Fruit fly (Drosophila melanogaster) whole organism, prepupa: Measurements from ENCODE around the gene Hnf4.

ENCODE experiments used
- CG10669 ChIP-seq: fragments of 200-800 bp; sonication (Bioruptor generic); optimal IDR thresholded peaks from 3 replicates; lab custom pipeline; 2018; ENCODE audit warnings: missing biosample characterization, mild to moderate bottlenecking, missing genetic modification characterization, moderate library complexity
- CG11902 ChIP-seq: fragments of 200-800 bp; sonication (Bioruptor generic); optimal IDR thresholded peaks from 3 replicates; lab custom pipeline; 2016; ENCODE audit warnings: missing biosample characterization, missing genetic modification characterization
- CG15336 ChIP-seq: fragments of 200-800 bp; sonication (Bioruptor generic); IDR thresholded peaks from 2 replicates; pipeline ENCODE4 v1.3.6; 2022; ENCODE audit warnings: missing biosample characterization, missing genetic modification characterization
- CG16779 ChIP-seq: fragments of 200-800 bp; sonication (Bioruptor generic); optimal IDR thresholded peaks from 3 replicates; lab custom pipeline; 2017; ENCODE audit warnings: missing biosample characterization, mild to moderate bottlenecking, missing genetic modification characterization
- CG3032 ChIP-seq: fragments of 200-800 bp; optimal IDR thresholded peaks from 2 replicates; lab custom pipeline; 2019; ENCODE audit warnings: missing biosample characterization, mild to moderate bottlenecking, missing genetic modification characterization, moderate library complexity
- CG34406 ChIP-seq: fragments of 200-800 bp; sonication (Bioruptor generic); optimal IDR thresholded peaks from 3 replicates; lab custom pipeline; 2016; ENCODE audit warnings: missing biosample characterization, missing genetic modification characterization
- CG3919 ChIP-seq: fragments of 200-800 bp; sonication (Bioruptor generic); optimal IDR thresholded peaks from 3 replicates; lab custom pipeline; 2016; ENCODE audit warnings: missing biosample characterization, missing genetic modification characterization
- CG4318 ChIP-seq: fragments of 200-800 bp; sonication (Bioruptor generic); optimal IDR thresholded peaks from 3 replicates; lab custom pipeline; 2017; ENCODE audit warnings: missing biosample characterization, mild to moderate bottlenecking, missing genetic modification characterization
- CG6163 ChIP-seq: fragments of 200-800 bp; sonication (Bioruptor generic); IDR thresholded peaks from 3 replicates; pipeline ENCODE4 v1.3.6; 2022; ENCODE audit warnings: missing biosample characterization, missing genetic modification characterization
- CG6792 ChIP-seq: fragments of 200-800 bp; sonication (Bioruptor generic); optimal IDR thresholded peaks from 3 replicates; lab custom pipeline; 2016; ENCODE audit warnings: missing biosample characterization, missing genetic modification characterization
- CG6808 ChIP-seq: fragments of 200-800 bp; sonication (Bioruptor generic); optimal IDR thresholded peaks from 3 replicates; lab custom pipeline; 2017; ENCODE audit warnings: missing biosample characterization, missing genetic modification characterization, mild to moderate bottlenecking, moderate library complexity, missing genetic modification reagents
- CG6854 ChIP-seq: fragments of 200-800 bp; sonication (Bioruptor generic); optimal IDR thresholded peaks from 2 replicates; lab custom pipeline; 2017; ENCODE audit warnings: missing biosample characterization, mild to moderate bottlenecking, missing genetic modification characterization
- CG7368 ChIP-seq: fragments of 200-800 bp; sonication (Bioruptor generic); optimal IDR thresholded peaks from 3 replicates; lab custom pipeline; 2016; ENCODE audit warnings: missing biosample characterization, missing genetic modification characterization
- CG8319 ChIP-seq: fragments of 200-800 bp; sonication (Bioruptor generic); optimal IDR thresholded peaks from 3 replicates; lab custom pipeline; 2016; ENCODE audit warnings: missing biosample characterization, missing genetic modification characterization
- CG9139 ChIP-seq: fragments of 200-800 bp; sonication (Bioruptor generic); optimal IDR thresholded peaks from 3 replicates; lab custom pipeline; 2017; ENCODE audit warnings: missing biosample characterization, mild to moderate bottlenecking, missing genetic modification characterization
- Eip75B ChIP-seq: fragments of 200-800 bp; sonication (Bioruptor generic); optimal IDR thresholded peaks from 3 replicates; lab custom pipeline; 2016; ENCODE audit warnings: missing biosample characterization, missing genetic modification characterization
- Eip78C ChIP-seq: fragments of 200-800 bp; sonication (Bioruptor generic); peaks from one replicate; lab custom pipeline; 2016; ENCODE audit warnings: missing biosample characterization, missing genetic modification characterization
- Ets96B ChIP-seq: fragments of 200-800 bp; optimal IDR thresholded peaks from 2 replicates; lab custom pipeline; 2019; ENCODE audit warnings: missing biosample characterization, mild to moderate bottlenecking, missing genetic modification characterization, moderate library complexity
- Hr39 ChIP-seq: fragments of 200-800 bp; sonication (Bioruptor generic); optimal IDR thresholded peaks from 2 replicates; lab custom pipeline; 2016; ENCODE audit warnings: missing biosample characterization, missing genetic modification characterization
- Hr4 ChIP-seq: fragments of 200-800 bp; sonication (Bioruptor generic); optimal IDR thresholded peaks from 3 replicates; lab custom pipeline; 2016; ENCODE audit warnings: missing biosample characterization, missing genetic modification characterization
- OdsH ChIP-seq: fragments of 200-800 bp; sonication (Bioruptor generic); optimal IDR thresholded peaks from 3 replicates; lab custom pipeline; 2016; ENCODE audit warnings: missing biosample characterization, missing genetic modification characterization
- Sox102F ChIP-seq: fragments of 200-800 bp; sonication (Bioruptor generic); optimal IDR thresholded peaks from 2 replicates; lab custom pipeline; 2016; ENCODE audit warnings: missing biosample characterization, mild to moderate bottlenecking, missing genetic modification characterization
- Sox14 ChIP-seq: fragments of 200-800 bp; sonication (Bioruptor generic); optimal IDR thresholded peaks from 3 replicates; lab custom pipeline; 2016; ENCODE audit warnings: missing biosample characterization, missing genetic modification characterization
- Sox15 ChIP-seq: fragments of 200-800 bp; sonication (Bioruptor generic); optimal IDR thresholded peaks from 3 replicates; lab custom pipeline; 2016; ENCODE audit warnings: missing biosample characterization, missing genetic modification characterization
- cyc ChIP-seq: fragments of 200-800 bp; sonication (Bioruptor generic); optimal IDR thresholded peaks from 3 replicates; lab custom pipeline; 2016; ENCODE audit warnings: missing biosample characterization, missing genetic modification characterization
- dac ChIP-seq: fragments of 200-800 bp; sonication (Bioruptor generic); optimal IDR thresholded peaks from 2 replicates; lab custom pipeline; 2017; ENCODE audit warnings: missing biosample characterization, mild to moderate bottlenecking, missing genetic modification characterization
- dsx ChIP-seq: fragments of 200-800 bp; optimal IDR thresholded peaks from 3 replicates; lab custom pipeline; 2019; ENCODE audit warnings: missing biosample characterization, mild to moderate bottlenecking, missing genetic modification characterization, moderate library complexity; ENCODE audit not compliant: poor library complexity, severe bottlenecking
- eg ChIP-seq: fragments of 200-800 bp; sonication (Bioruptor generic); IDR thresholded peaks from 3 replicates; pipeline ENCODE4 v1.3.6; 2022; ENCODE audit warnings: missing biosample characterization, missing genetic modification characterization
- esn ChIP-seq: fragments of 200-800 bp; sonication (Bioruptor generic); optimal IDR thresholded peaks from 2 replicates; lab custom pipeline; 2016; ENCODE audit warnings: missing biosample characterization, mild to moderate bottlenecking, missing genetic modification characterization, moderate library complexity
- fkh ChIP-seq: fragments of 200-800 bp; sonication (Bioruptor generic); optimal IDR thresholded peaks from 3 replicates; lab custom pipeline; 2017; ENCODE audit warnings: missing biosample characterization, mild to moderate bottlenecking, missing genetic modification characterization, moderate library complexity
- lz ChIP-seq: fragments of 200-800 bp; sonication (Bioruptor generic); optimal IDR thresholded peaks from 3 replicates; lab custom pipeline; 2016; ENCODE audit warnings: missing biosample characterization, missing genetic modification characterization
- pdm3 ChIP-seq: fragments of 200-800 bp; sonication (Bioruptor generic); optimal IDR thresholded peaks from 3 replicates; lab custom pipeline; 2016; ENCODE audit warnings: missing biosample characterization, missing genetic modification characterization
- salr ChIP-seq, 2 experiments: fragments of 200-800 bp; sonication (Bioruptor generic); optimal IDR thresholded peaks; 3 replicates each; lab custom pipeline; 2016 to 2018; ENCODE audit warnings: missing biosample characterization in 2 of 2, missing genetic modification characterization in 2 of 2, mild to moderate bottlenecking in 1 of 2
- svp ChIP-seq: fragments of 200-800 bp; sonication (Bioruptor generic); peaks from one replicate; lab custom pipeline; 2016; ENCODE audit warnings: missing biosample characterization, missing genetic modification characterization
- topi ChIP-seq: fragments of 200-800 bp; sonication (Bioruptor generic); optimal IDR thresholded peaks from 3 replicates; lab custom pipeline; 2016; ENCODE audit warnings: missing biosample characterization, missing genetic modification characterization
- vri ChIP-seq: fragments of 200-800 bp; sonication (Bioruptor generic); optimal IDR thresholded peaks from 3 replicates; lab custom pipeline; 2016; ENCODE audit warnings: missing biosample characterization, mild to moderate bottlenecking, missing genetic modification characterization

Hnf4 gene

dm6 chr2L:8746350-8746759 is 36.9 kb upstream of the Hnf4 start:
- TF ChIP-seq CG6792 (GFP tag; lab: Kevin White, UChicago) = peak; percentile 11
- TF ChIP-seq pdm3 = no peak
- TF ChIP-seq Sox15 (GFP tag; lab: Kevin White, UChicago) = no peak
- no peak for TF ChIP-seq Sox102F
- TF ChIP-seq CG3919 (GFP tag; lab: Kevin White, UChicago) = peak; percentile 20
- TF ChIP-seq cyc (GFP tag; lab: Kevin White, UChicago) = no peak
- TF ChIP-seq eg (GFP tag; lab: Robert Waterston, UW) = no peak
- peak; percentile 57 for TF ChIP-seq svp (GFP tag; lab: Kevin White, UChicago)
- no peak for TF ChIP-seq lz (GFP tag; lab: Kevin White, UChicago)
- peak; percentile 77 for TF ChIP-seq Eip78C
- peak; percentile 32 for TF ChIP-seq topi (GFP tag; lab: Kevin White, UChicago)
- no peak for TF ChIP-seq Hr39 (GFP tag; lab: Kevin White, UChicago)

dm6 chr2L:8743082-8743481 is 33.7 kb upstream of the Hnf4 start:
- TF ChIP-seq cyc (GFP tag; lab: Kevin White, UChicago) (no peak), CG11902 (no peak), CG9139 (GFP tag; lab: Kevin White, UChicago) (no peak), fkh (GFP tag; lab: Kevin White, UChicago) (no peak), CG6808 (no peak), Hr4 (GFP tag; lab: Kevin White, UChicago) (no peak), dac (GFP tag; lab: Kevin White, UChicago) (no peak), CG8319 (GFP tag; lab: Kevin White, UChicago) (no peak), CG15336 (GFP tag; lab: Robert Waterston, UW) (no peak), CG6163 (GFP tag; lab: Robert Waterston, UW) (no peak), Eip75B (GFP tag; lab: Kevin White, UChicago) (no peak), OdsH (GFP tag; lab: Kevin White, UChicago) (no peak), CG4318 (GFP tag; lab: Kevin White, UChicago) (no peak), CG6792 (GFP tag; lab: Kevin White, UChicago) (no peak), lz (GFP tag; lab: Kevin White, UChicago) (no peak), CG6854 (no peak), Sox14 (GFP tag; lab: Kevin White, UChicago) (no peak), CG16779 (tag; lab: Kevin White, UChicago) (no peak)

- TF ChIP-seq CG34406 (GFP tag; lab: Kevin White, UChicago) (no peak), CG7368 (no peak), salr (GFP tag; optimal IDR thresholded peaks at IDR 0.05; lab: Kevin White, UChicago) (no peak), CG16779 (tag; lab: Kevin White, UChicago) (no peak), Sox102F (no peak), CG4318 (GFP tag; lab: Kevin White, UChicago) (no peak), vri (GFP tag; lab: Kevin White, UChicago) (no peak), CG3032 (tag; lab: Kevin White, UChicago) (no peak), cyc (GFP tag; lab: Kevin White, UChicago) (no peak), CG6792 (GFP tag; lab: Kevin White, UChicago) (no peak), CG8319 (GFP tag; lab: Kevin White, UChicago) (no peak), CG10669 (GFP tag; lab: Kevin White, UChicago) (no peak), dsx (GFP tag; lab: Kevin White, UChicago) (peak; percentile 43), Ets96B (tag; lab: Kevin White, UChicago) (no peak), Eip78C (peak; percentile 27), esn (no peak), topi (GFP tag; lab: Kevin White, UChicago) (no peak), svp (GFP tag; lab: Kevin White, UChicago) (no peak), CG6808 (peak; percentile 99), pdm3 (no peak)
Measured at dm6 chr2L:8740757-8741278, 31.4 kb upstream of the Hnf4 start.
